Worm (Caenorhabditis elegans): Measurements from ENCODE around the gene T11G6.4.

DNA sequence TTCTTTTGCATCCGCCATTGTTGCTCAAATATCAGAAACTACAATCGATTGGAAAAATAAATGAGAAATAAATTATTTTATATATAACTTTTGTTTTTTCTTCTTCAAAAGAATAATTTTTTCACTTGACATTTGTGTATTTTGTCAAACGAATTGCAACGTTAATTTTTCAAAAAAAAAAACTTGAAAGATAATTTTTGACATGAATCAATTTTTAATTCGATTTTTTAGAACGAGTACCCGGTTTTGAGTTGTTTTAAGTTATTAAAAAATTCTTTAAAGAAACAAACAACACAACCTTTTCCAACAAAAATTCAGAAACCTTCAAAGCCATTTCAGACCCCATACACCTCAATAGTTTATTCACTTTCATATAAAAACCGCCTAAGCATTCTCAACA is 32.5 kb upstream of the T11G6.4 start, which contains the start of gene F13E9.5:
- TF ChIP-seq tab-1 (GFP tag; IDR thresholded peaks at IDR 0.05) (no peak), flt-1 (GFP tag; IDR thresholded peaks at IDR 0.05) (no peak), ztf-29 (GFP tag; IDR thresholded peaks at IDR 0.05) (no peak), ztf-23 (GFP tag; IDR thresholded peaks at IDR 0.05) (no peak), klf-2 (GFP tag; conservative IDR thresholded peaks at IDR 0.05) (no peak), med-1 (GFP tag; optimal IDR thresholded peaks at IDR 0.05; ENCODE audit: insufficient read depth) (no peak), cog-1 (tag; optimal IDR thresholded peaks at IDR 0.05) (no peak), ref-1 (GFP tag; conservative IDR thresholded peaks at IDR 0.05) (no peak)

All from whole organism, midembryonic.